Fruit fly (Drosophila melanogaster) whole organism, prepupa: ENCODE measurements around the gene TAF1B.

Source experiments
- CG10669 ChIP-seq: fragments of 200-800 bp; sonication (Bioruptor generic); optimal IDR thresholded peaks from 3 replicates; lab custom pipeline; 2018; ENCODE audit warnings: missing biosample characterization, mild to moderate bottlenecking, missing genetic modification characterization, moderate library complexity
- CG11294 ChIP-seq: fragments of 200-800 bp; sonication (Bioruptor generic); IDR thresholded peaks from 2 replicates; pipeline ENCODE4 v1.3.6; 2022; ENCODE audit warnings: missing biosample characterization, missing genetic modification characterization
- CG11902 ChIP-seq: fragments of 200-800 bp; sonication (Bioruptor generic); optimal IDR thresholded peaks from 3 replicates; lab custom pipeline; 2016; ENCODE audit warnings: missing biosample characterization, missing genetic modification characterization
- CG15336 ChIP-seq: fragments of 200-800 bp; sonication (Bioruptor generic); IDR thresholded peaks from 2 replicates; pipeline ENCODE4 v1.3.6; 2022; ENCODE audit warnings: missing biosample characterization, missing genetic modification characterization
- CG16779 ChIP-seq: fragments of 200-800 bp; sonication (Bioruptor generic); optimal IDR thresholded peaks from 3 replicates; lab custom pipeline; 2017; ENCODE audit warnings: missing biosample characterization, mild to moderate bottlenecking, missing genetic modification characterization
- CG3032 ChIP-seq: fragments of 200-800 bp; optimal IDR thresholded peaks from 2 replicates; lab custom pipeline; 2019; ENCODE audit warnings: missing biosample characterization, mild to moderate bottlenecking, missing genetic modification characterization, moderate library complexity
- CG32006 ChIP-seq: fragments of 200-800 bp; sonication (Bioruptor generic); optimal IDR thresholded peaks from 3 replicates; lab custom pipeline; 2017; ENCODE audit warnings: missing biosample characterization, mild to moderate bottlenecking, missing genetic modification characterization
- CG3919 ChIP-seq: fragments of 200-800 bp; sonication (Bioruptor generic); optimal IDR thresholded peaks from 3 replicates; lab custom pipeline; 2016; ENCODE audit warnings: missing biosample characterization, missing genetic modification characterization
- CG6163 ChIP-seq: fragments of 200-800 bp; sonication (Bioruptor generic); IDR thresholded peaks from 3 replicates; pipeline ENCODE4 v1.3.6; 2022; ENCODE audit warnings: missing biosample characterization, missing genetic modification characterization
- CG6276 ChIP-seq: fragments of 200-800 bp; sonication (Bioruptor generic); optimal IDR thresholded peaks from 2 replicates; lab custom pipeline; 2017; ENCODE audit warnings: missing biosample characterization, mild to moderate bottlenecking, missing genetic modification characterization
- CG6792 ChIP-seq: fragments of 200-800 bp; sonication (Bioruptor generic); optimal IDR thresholded peaks from 3 replicates; lab custom pipeline; 2016; ENCODE audit warnings: missing biosample characterization, missing genetic modification characterization
- CG6808 ChIP-seq: fragments of 200-800 bp; sonication (Bioruptor generic); optimal IDR thresholded peaks from 3 replicates; lab custom pipeline; 2017; ENCODE audit warnings: missing biosample characterization, missing genetic modification characterization, mild to moderate bottlenecking, moderate library complexity, missing genetic modification reagents
- CG7368 ChIP-seq: fragments of 200-800 bp; sonication (Bioruptor generic); optimal IDR thresholded peaks from 3 replicates; lab custom pipeline; 2016; ENCODE audit warnings: missing biosample characterization, missing genetic modification characterization
- CG8119 ChIP-seq: fragments of 200-800 bp; sonication (Bioruptor generic); IDR thresholded peaks from 3 replicates; pipeline ENCODE4 v1.3.6; 2022; ENCODE audit warnings: missing biosample characterization, missing genetic modification characterization
- CG8319 ChIP-seq: fragments of 200-800 bp; sonication (Bioruptor generic); optimal IDR thresholded peaks from 3 replicates; lab custom pipeline; 2016; ENCODE audit warnings: missing biosample characterization, missing genetic modification characterization
- CG8632 ChIP-seq: fragments of 200-800 bp; sonication (Bioruptor generic); optimal IDR thresholded peaks from 3 replicates; lab custom pipeline; 2016; ENCODE audit warnings: missing biosample characterization, missing genetic modification characterization
- CG9139 ChIP-seq: fragments of 200-800 bp; sonication (Bioruptor generic); optimal IDR thresholded peaks from 3 replicates; lab custom pipeline; 2017; ENCODE audit warnings: missing biosample characterization, mild to moderate bottlenecking, missing genetic modification characterization
- Eip78C ChIP-seq: fragments of 200-800 bp; sonication (Bioruptor generic); peaks from one replicate; lab custom pipeline; 2016; ENCODE audit warnings: missing biosample characterization, missing genetic modification characterization
- Eip93F ChIP-seq: fragments of 200-800 bp; sonication (Bioruptor generic); optimal IDR thresholded peaks from 2 replicates; lab custom pipeline; 2016; ENCODE audit warnings: missing biosample characterization, mild to moderate bottlenecking, missing genetic modification characterization
- Ets21C ChIP-seq: fragments of 200-800 bp; sonication (Bioruptor generic); optimal IDR thresholded peaks from 3 replicates; lab custom pipeline; 2016; ENCODE audit warnings: missing biosample characterization, missing genetic modification characterization
- Gug ChIP-seq: fragments of 200-800 bp; sonication (Bioruptor generic); IDR thresholded peaks from 2 replicates; pipeline ENCODE4 v1.3.6; 2022; ENCODE audit warnings: missing biosample characterization, missing genetic modification characterization
- Hr38 ChIP-seq: sonication (Bioruptor generic); optimal IDR thresholded peaks from 2 replicates; lab custom pipeline; 2016; ENCODE audit warnings: missing biosample characterization, missing genetic modification characterization
- Hr39 ChIP-seq: fragments of 200-800 bp; sonication (Bioruptor generic); optimal IDR thresholded peaks from 2 replicates; lab custom pipeline; 2016; ENCODE audit warnings: missing biosample characterization, missing genetic modification characterization
- Met ChIP-seq: fragments of 200-800 bp; sonication (Bioruptor generic); optimal IDR thresholded peaks from 3 replicates; lab custom pipeline; 2016; ENCODE audit warnings: missing biosample characterization, missing genetic modification characterization
- OdsH ChIP-seq: fragments of 200-800 bp; sonication (Bioruptor generic); optimal IDR thresholded peaks from 3 replicates; lab custom pipeline; 2016; ENCODE audit warnings: missing biosample characterization, missing genetic modification characterization
- Sox102F ChIP-seq: fragments of 200-800 bp; sonication (Bioruptor generic); optimal IDR thresholded peaks from 2 replicates; lab custom pipeline; 2016; ENCODE audit warnings: missing biosample characterization, mild to moderate bottlenecking, missing genetic modification characterization
- Sox14 ChIP-seq: fragments of 200-800 bp; sonication (Bioruptor generic); optimal IDR thresholded peaks from 3 replicates; lab custom pipeline; 2016; ENCODE audit warnings: missing biosample characterization, missing genetic modification characterization
- achi ChIP-seq: fragments of 200-800 bp; sonication (Bioruptor generic); optimal IDR thresholded peaks from 3 replicates; lab custom pipeline; 2016; ENCODE audit warnings: missing biosample characterization, missing genetic modification characterization
- acj6 ChIP-seq: fragments of 200-800 bp; sonication (Bioruptor generic); optimal IDR thresholded peaks from 3 replicates; lab custom pipeline; 2016; ENCODE audit warnings: missing biosample characterization, missing genetic modification characterization
- cyc ChIP-seq: fragments of 200-800 bp; sonication (Bioruptor generic); optimal IDR thresholded peaks from 3 replicates; lab custom pipeline; 2016; ENCODE audit warnings: missing biosample characterization, missing genetic modification characterization
- dac ChIP-seq: fragments of 200-800 bp; sonication (Bioruptor generic); optimal IDR thresholded peaks from 2 replicates; lab custom pipeline; 2017; ENCODE audit warnings: missing biosample characterization, mild to moderate bottlenecking, missing genetic modification characterization
- eg ChIP-seq: fragments of 200-800 bp; sonication (Bioruptor generic); IDR thresholded peaks from 3 replicates; pipeline ENCODE4 v1.3.6; 2022; ENCODE audit warnings: missing biosample characterization, missing genetic modification characterization
- esn ChIP-seq: fragments of 200-800 bp; sonication (Bioruptor generic); optimal IDR thresholded peaks from 2 replicates; lab custom pipeline; 2016; ENCODE audit warnings: missing biosample characterization, mild to moderate bottlenecking, missing genetic modification characterization, moderate library complexity
- fd85E ChIP-seq: fragments of 200-800 bp; sonication (Bioruptor generic); optimal IDR thresholded peaks from 3 replicates; lab custom pipeline; 2016; ENCODE audit warnings: missing biosample characterization, missing genetic modification characterization
- fkh ChIP-seq: fragments of 200-800 bp; sonication (Bioruptor generic); optimal IDR thresholded peaks from 3 replicates; lab custom pipeline; 2017; ENCODE audit warnings: missing biosample characterization, mild to moderate bottlenecking, missing genetic modification characterization, moderate library complexity
- lz ChIP-seq: fragments of 200-800 bp; sonication (Bioruptor generic); optimal IDR thresholded peaks from 3 replicates; lab custom pipeline; 2016; ENCODE audit warnings: missing biosample characterization, missing genetic modification characterization
- net ChIP-seq: fragments of 200-800 bp; sonication (Bioruptor generic); optimal IDR thresholded peaks from 3 replicates; lab custom pipeline; 2016; ENCODE audit warnings: missing biosample characterization, missing genetic modification characterization
- ss ChIP-seq, 2 experiments: fragments of 200-800 bp; sonication (Bioruptor generic); optimal IDR thresholded peaks; 2 replicates in 1 of 2; 3 replicates in 1 of 2; lab custom pipeline; 2017 to 2018; ENCODE audit warnings: mild to moderate bottlenecking in 2 of 2, missing biosample characterization in 2 of 2, missing genetic modification characterization in 2 of 2, moderate library complexity in 1 of 2
- svp ChIP-seq: fragments of 200-800 bp; sonication (Bioruptor generic); peaks from one replicate; lab custom pipeline; 2016; ENCODE audit warnings: missing biosample characterization, missing genetic modification characterization
- vri ChIP-seq: fragments of 200-800 bp; sonication (Bioruptor generic); optimal IDR thresholded peaks from 3 replicates; lab custom pipeline; 2016; ENCODE audit warnings: missing biosample characterization, mild to moderate bottlenecking, missing genetic modification characterization

TAF1B gene

dm6 chr3R:10097531-10098295 lies 46.3 kb downstream of the TAF1B start (continued):
- no peak for TF ChIP-seq CG11294 (GFP tag; lab: Robert Waterston, UW)
- TF ChIP-seq dac (GFP tag; lab: Kevin White, UChicago): no peak
- TF ChIP-seq achi: no peak
- TF ChIP-seq ss (GFP tag; optimal IDR thresholded peaks at IDR 0.05; lab: Kevin White, UChicago): no peak

DNA sequence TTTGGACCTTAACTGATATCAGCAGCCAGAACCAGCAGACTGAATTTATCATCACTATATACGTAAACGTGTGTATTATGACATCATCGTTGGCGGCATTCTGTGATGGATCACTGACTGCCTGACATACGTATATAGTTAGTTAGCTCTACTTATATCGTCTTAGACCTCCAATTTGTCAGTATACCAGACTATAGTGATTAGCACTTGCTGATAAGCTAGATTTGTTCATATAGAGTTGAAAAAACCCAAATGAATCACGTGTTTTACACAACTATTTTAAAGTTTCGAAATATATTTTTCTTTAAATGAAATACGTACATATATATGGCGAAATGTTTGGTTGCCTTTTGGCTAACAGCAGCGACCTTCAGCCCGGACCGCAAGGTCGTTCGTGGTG lies 48.2 kb downstream of the TAF1B start:
- TF ChIP-seq CG8632 (GFP tag; lab: Kevin White, UChicago) (no peak), eg (GFP tag; lab: Robert Waterston, UW) (no peak), CG11902 (GFP tag; lab: Kevin White, UChicago) (no peak), svp (no peak), Hr39 (GFP tag; lab: Kevin White, UChicago) (no peak), CG6163 (GFP tag; lab: Robert Waterston, UW) (no peak), Eip78C (GFP tag; lab: Kevin White, UChicago) (no peak), acj6 (GFP tag; lab: Kevin White, UChicago) (no peak), Hr38 (GFP tag; lab: Kevin White, UChicago) (no peak), CG3919 (GFP tag; lab: Kevin White, UChicago) (no peak), Sox14 (GFP tag; lab: Kevin White, UChicago) (no peak), Sox102F (GFP tag; lab: Kevin White, UChicago) (no peak), Gug (GFP tag; lab: Robert Waterston, UW) (no peak), Met (GFP tag; lab: Kevin White, UChicago) (no peak), dac (GFP tag; lab: Kevin White, UChicago) (no peak), ss (GFP tag; optimal IDR thresholded peaks at IDR 0.05; lab: Kevin White, UChicago) (no peak), vri (no peak), CG9139 (GFP tag; lab: Kevin White, UChicago) (no peak), achi (no peak), CG11294 (GFP tag; lab: Robert Waterston, UW) (no peak)
- TF ChIP-seq, all 60 proteins: peak for 0

dm6 chr3R:10095052-10095451 lies 48.9 kb downstream of the TAF1B start:
- TF ChIP-seq vri: no peak
- no peak for TF ChIP-seq CG32006 (GFP tag; lab: Kevin White, UChicago)
- TF ChIP-seq CG10669 (GFP tag; lab: Kevin White, UChicago): no peak
- no peak for TF ChIP-seq Eip78C (GFP tag; lab: Kevin White, UChicago)
- no peak for TF ChIP-seq esn (GFP tag; lab: Kevin White, UChicago)
- no peak for TF ChIP-seq lz (GFP tag; lab: Kevin White, UChicago)
- no peak for TF ChIP-seq OdsH (GFP tag; lab: Kevin White, UChicago)
- TF ChIP-seq CG6276 (GFP tag; lab: Kevin White, UChicago): no peak
- no peak for TF ChIP-seq CG6792 (GFP tag; lab: Kevin White, UChicago)
- no peak for TF ChIP-seq cyc (GFP tag; lab: Kevin White, UChicago)
- no peak for TF ChIP-seq fd85E (GFP tag; lab: Kevin White, UChicago)
- TF ChIP-seq CG8119 (GFP tag; lab: Robert Waterston, UW): no peak
- no peak for TF ChIP-seq CG11294 (GFP tag; lab: Robert Waterston, UW)
- no peak for TF ChIP-seq CG7368 (GFP tag; lab: Kevin White, UChicago)
- TF ChIP-seq CG8319 (GFP tag; lab: Kevin White, UChicago): no peak

- TF ChIP-seq CG16779 (tag; lab: Kevin White, UChicago) (peak; percentile 66), ss (GFP tag; optimal IDR thresholded peaks at IDR 0.05; lab: Kevin White, UChicago) (peak in 1 of 2 experiments; percentile 38), Sox102F (GFP tag; lab: Kevin White, UChicago) (no peak), esn (GFP tag; lab: Kevin White, UChicago) (no peak), net (GFP tag; lab: Kevin White, UChicago) (peak; percentile 3), CG9139 (GFP tag; lab: Kevin White, UChicago) (no peak), CG3032 (no peak), Eip93F (GFP tag; lab: Kevin White, UChicago) (no peak), CG10669 (GFP tag; lab: Kevin White, UChicago) (no peak), Eip78C (GFP tag; lab: Kevin White, UChicago) (peak; percentile 34), CG32006 (GFP tag; lab: Kevin White, UChicago) (no peak), CG6808 (GFP tag; lab: Kevin White, UChicago) (peak; percentile 7), fkh (peak; percentile 38), CG6276 (GFP tag; lab: Kevin White, UChicago) (peak; percentile 12), Ets21C (GFP tag; lab: Kevin White, UChicago) (no peak), eg (GFP tag; lab: Robert Waterston, UW) (peak; percentile 52; the same call in 1 of the 3 replicates), CG15336 (GFP tag; lab: Robert Waterston, UW) (peak; percentile 29; the same call in 1 of the 2 replicates), Gug (GFP tag; lab: Robert Waterston, UW) (no peak)
Observed at dm6 chr3R:10093252-10094030, 50.5 kb downstream of the TAF1B start.
